Fruit fly (Drosophila melanogaster) whole organism, embryonic: ENCODE data around the gene CG43638.

ENCODE experiments used
- Bdp1 ChIP-seq: fragments of 200-800 bp; sonication (Bioruptor generic); optimal IDR thresholded peaks from 3 replicates; lab custom pipeline; 2016; ENCODE audit warnings: missing biosample characterization, missing genetic modification characterization
- Fer3 ChIP-seq: fragments of 200-800 bp; sonication (Bioruptor generic); optimal IDR thresholded peaks from 2 replicates; lab custom pipeline; 2018; ENCODE audit warnings: missing biosample characterization, mild to moderate bottlenecking, missing genetic modification characterization, moderate library complexity
- br ChIP-seq: fragments of >200 bp; optimal IDR thresholded peaks from 2 replicates; lab custom pipeline; 2017
- jumu ChIP-seq: fragments of 200-800 bp; sonication (Bioruptor generic); optimal IDR thresholded peaks from 3 replicates; lab custom pipeline; 2016; ENCODE audit warnings: missing biosample characterization, missing genetic modification characterization

DNA sequence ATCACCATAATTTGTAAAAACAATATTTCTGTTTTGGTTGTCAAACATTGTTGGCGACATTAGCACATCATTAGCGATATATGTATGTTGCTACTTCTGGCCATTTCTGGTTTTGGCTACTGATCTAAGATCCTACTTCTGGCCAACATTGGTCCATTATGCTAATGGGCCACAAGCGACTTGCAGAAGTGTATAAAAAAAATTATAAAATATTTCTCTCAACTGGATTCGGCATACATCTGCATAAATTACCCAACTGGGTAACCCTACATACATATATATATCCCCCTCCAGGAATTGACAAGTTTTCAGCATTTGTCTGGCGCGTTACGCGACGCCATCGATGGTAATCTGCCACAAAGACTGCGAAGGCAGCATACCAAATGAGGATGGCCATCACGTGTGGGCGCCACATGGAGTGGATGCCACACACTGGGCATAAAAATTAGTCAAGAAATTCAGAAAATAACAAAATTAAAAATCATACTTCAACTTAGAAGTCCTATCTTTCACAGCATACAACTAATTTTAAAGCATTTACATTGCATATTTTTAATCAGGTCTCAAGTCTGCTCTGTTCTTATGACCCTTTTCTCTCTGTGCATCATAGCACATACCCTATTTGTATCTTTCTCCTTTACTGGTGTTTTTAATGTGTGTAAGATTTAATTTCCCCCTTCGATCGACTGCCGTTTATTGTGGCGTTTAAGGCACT, 6.8 kb upstream of the CG43638 start:
- TF ChIP-seq br (no peak), Fer3 (tag; lab: Kevin White, UChicago) (no peak), jumu (no peak), Bdp1 (GFP tag; lab: Kevin White, UChicago) (no peak)
